Fruit fly (Drosophila melanogaster): Measurements from ENCODE around the gene CG15365.

dm6 chrX:9077558-9077957, 9.8 kb upstream of the CG15365 start:
- TF ChIP-seq CG10348 (GFP tag; IDR thresholded peaks at IDR 0.05) (no peak), CG14655 (GFP tag; optimal IDR thresholded peaks at IDR 0.05) (no peak), gl (tag; optimal IDR thresholded peaks at IDR 0.05) (peak; percentile 48), CG32121 (GFP tag; IDR thresholded peaks at IDR 0.05) (no peak), Ets98B (GFP tag; IDR thresholded peaks at IDR 0.05) (no peak), Snoo (tag; optimal IDR thresholded peaks at IDR 0.05) (no peak)

Measured in whole organism, pupa.